Fruit fly (Drosophila melanogaster) whole organism, wandering third instar larva: ENCODE results near the gene Acer.
A peak's percentile ranks its signal among the peaks of the same experiment; 100 is the strongest.

Experiments
- Abd-B ChIP-seq: fragments of >200 bp; optimal IDR thresholded peaks from 2 replicates; lab custom pipeline; 2017; ENCODE audit warnings: missing biosample characterization, missing genetic modification characterization
- CG32264 ChIP-seq: fragments of 200-800 bp; sonication (Bioruptor generic); optimal IDR thresholded peaks from 2 replicates; lab custom pipeline; 2016; ENCODE audit warnings: missing biosample characterization, missing genetic modification characterization
- CG9705 ChIP-seq: fragments of 200-800 bp; sonication (Bioruptor generic); optimal IDR thresholded peaks from 2 replicates; lab custom pipeline; 2018; ENCODE audit warnings: missing biosample characterization, mild to moderate bottlenecking, missing genetic modification characterization
- CrebA ChIP-seq: fragments of 200-800 bp; sonication (Bioruptor generic); optimal IDR thresholded peaks from 2 replicates; lab custom pipeline; 2016; ENCODE audit warnings: missing biosample characterization, mild to moderate bottlenecking, missing genetic modification characterization, borderline replicate concordance
- Dif ChIP-seq: fragments of 200-275, 200-300 bp; sonication (Bioruptor generic); optimal IDR thresholded peaks from 2 replicates; lab custom pipeline; 2018; ENCODE audit warnings: missing biosample characterization, missing genetic modification characterization; ENCODE audit not compliant: partially characterized antibody
- GATAd ChIP-seq: sonication (Bioruptor generic); optimal IDR thresholded peaks from 2 replicates; lab custom pipeline; 2016; ENCODE audit warnings: missing biosample characterization, missing genetic modification characterization
- HLH106 ChIP-seq: fragments of 200-800 bp; optimal IDR thresholded peaks from 3 replicates; lab custom pipeline; 2019; ENCODE audit warnings: missing biosample characterization, mild to moderate bottlenecking, missing genetic modification characterization, moderate library complexity
- Hnf4 ChIP-seq: fragments of 200-800 bp; sonication (Bioruptor generic); optimal IDR thresholded peaks from 2 replicates; lab custom pipeline; 2016; ENCODE audit warnings: missing biosample characterization, mild to moderate bottlenecking, missing genetic modification characterization
- Hr78 ChIP-seq: fragments of >200 bp; optimal IDR thresholded peaks from 2 replicates; lab custom pipeline; 2017; ENCODE audit warnings: missing biosample characterization, missing genetic modification characterization
- Hr83 ChIP-seq: fragments of 200-300 bp; sonication (Bioruptor generic); optimal IDR thresholded peaks from 2 replicates; lab custom pipeline; 2016; ENCODE audit warnings: missing biosample characterization, mild to moderate bottlenecking, missing genetic modification characterization, moderate library complexity; ENCODE audit not compliant: poor library complexity, severe bottlenecking
- Jra ChIP-seq: sonication (Bioruptor generic); optimal IDR thresholded peaks from 2 replicates; lab custom pipeline; 2016; ENCODE audit warnings: missing biosample characterization, missing genetic modification characterization
- Myc ChIP-seq: fragments of >200 bp; optimal IDR thresholded peaks from 2 replicates; lab custom pipeline; 2017
- OdsH ChIP-seq: fragments of 200-800 bp; sonication (Bioruptor generic); optimal IDR thresholded peaks from 2 replicates; lab custom pipeline; 2016; ENCODE audit warnings: missing biosample characterization, mild to moderate bottlenecking, missing genetic modification characterization
- Rel ChIP-seq, 2 experiments: fragments of 200-800 bp; sonication (Bioruptor generic) in 1 of 2; optimal IDR thresholded peaks; 2 replicates in 1 of 2; 3 replicates in 1 of 2; lab custom pipeline; 2016 to 2019; ENCODE audit warnings: mild to moderate bottlenecking in 2 of 2, missing biosample characterization in 2 of 2, missing genetic modification characterization in 2 of 2, moderate library complexity in 1 of 2
- Vsx2 ChIP-seq: fragments of 200-300, 225-300 bp; sonication (Bioruptor generic); optimal IDR thresholded peaks from 2 replicates; lab custom pipeline; 2018; ENCODE audit warnings: missing biosample characterization, missing genetic modification characterization; ENCODE audit not compliant: partially characterized antibody
- br ChIP-seq: fragments of 200-800 bp; sonication (Bioruptor generic); optimal IDR thresholded peaks from 2 replicates; lab custom pipeline; 2016; ENCODE audit warnings: missing biosample characterization, missing genetic modification characterization
- dl ChIP-seq, 2 experiments: fragments of 175-275, 200-275 bp in 1 of 2; fragments of 200-275 bp in 1 of 2; sonication (Bioruptor generic); optimal IDR thresholded peaks; lab custom pipeline; 2018; ENCODE audit warnings: mild to moderate bottlenecking in 2 of 2, missing biosample characterization in 2 of 2, missing genetic modification characterization in 2 of 2, moderate library complexity in 2 of 2; ENCODE audit not compliant: partially characterized antibody in 2 of 2, insufficient read depth in 1 of 2
- dmrt93B ChIP-seq: fragments of 200-800 bp; sonication (Bioruptor generic); optimal IDR thresholded peaks from 2 replicates; lab custom pipeline; 2018; ENCODE audit warnings: missing biosample characterization, mild to moderate bottlenecking, missing genetic modification characterization
- dsf ChIP-seq: sonication (Bioruptor generic); optimal IDR thresholded peaks from 2 replicates; lab custom pipeline; 2016; ENCODE audit warnings: missing biosample characterization, missing genetic modification characterization, borderline replicate concordance
- foxo ChIP-seq, 2 experiments: fragments of 200-800 bp; sonication (Bioruptor generic); optimal IDR thresholded peaks; 2 replicates in 1 of 2; 3 replicates in 1 of 2; lab custom pipeline; 2016 to 2017; ENCODE audit warnings: missing biosample characterization in 2 of 2, missing genetic modification characterization in 2 of 2
- h ChIP-seq: fragments of 200-800 bp; sonication (Bioruptor generic); optimal IDR thresholded peaks from 3 replicates; lab custom pipeline; 2016; ENCODE audit warnings: missing biosample characterization, mild to moderate bottlenecking, missing genetic modification characterization
- jim ChIP-seq: fragments of 175-275, 200-325 bp; sonication (Bioruptor generic); optimal IDR thresholded peaks from 2 replicates; lab custom pipeline; 2016; ENCODE audit warnings: missing biosample characterization, mild to moderate bottlenecking, missing genetic modification characterization
- lola ChIP-seq: fragments of >200 bp; optimal IDR thresholded peaks from 2 replicates; lab custom pipeline; 2017; ENCODE audit warnings: missing biosample characterization, missing genetic modification characterization
- pan ChIP-seq: fragments of >200 bp; optimal IDR thresholded peaks from 2 replicates; lab custom pipeline; 2017
- psq ChIP-seq: fragments of 200-800 bp; sonication (Bioruptor generic); optimal IDR thresholded peaks from 3 replicates; lab custom pipeline; 2017; ENCODE audit warnings: missing biosample characterization, mild to moderate bottlenecking, missing genetic modification characterization, moderate library complexity
- sage ChIP-seq: fragments of 200-800 bp; sonication (Bioruptor generic); optimal IDR thresholded peaks from 2 replicates; lab custom pipeline; 2016; ENCODE audit warnings: missing biosample characterization, mild to moderate bottlenecking, missing genetic modification characterization
- sv ChIP-seq: fragments of 200-800 bp; sonication (Bioruptor generic); optimal IDR thresholded peaks from 3 replicates; lab custom pipeline; 2016; ENCODE audit warnings: missing biosample characterization, missing genetic modification characterization
- tai ChIP-seq: sonication (Bioruptor generic); optimal IDR thresholded peaks from 2 replicates; lab custom pipeline; 2016; ENCODE audit warnings: missing biosample characterization, missing genetic modification characterization
- usp ChIP-seq: fragments of >200 bp; optimal IDR thresholded peaks from 2 replicates; lab custom pipeline; 2017; ENCODE audit warnings: missing biosample characterization, missing genetic modification characterization

Acer gene

DNA sequence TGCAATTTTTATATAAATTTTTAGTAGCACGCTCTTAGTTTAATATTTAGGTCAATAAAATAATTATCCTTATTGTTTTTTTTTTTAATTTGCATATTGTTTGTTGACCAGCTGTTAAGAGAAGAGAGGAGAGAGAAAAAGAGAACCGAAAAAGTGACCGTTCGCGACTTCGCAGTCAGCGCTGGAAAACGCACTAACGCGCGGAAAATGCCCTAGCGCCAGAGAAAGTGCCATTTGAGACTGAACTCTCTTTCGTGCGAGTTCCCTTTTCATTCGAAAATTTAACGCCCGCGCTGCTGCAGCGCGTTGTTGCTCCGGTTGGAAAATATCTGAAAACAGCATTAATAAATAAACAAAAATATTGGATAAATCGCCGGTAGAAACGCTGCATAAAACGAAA, 21.4 kb downstream of the Acer start:
- TF ChIP-seq psq (GFP tag; lab: Kevin White, UChicago) = peak; percentile 1
- no peak for TF ChIP-seq tai (GFP tag; lab: Kevin White, UChicago)

dm6 chr2L:8543731-8544359, 22.1 kb downstream of the Acer start:
- TF ChIP-seq dl (GFP tag; optimal IDR thresholded peaks at IDR 0.05; lab: Kevin White, UChicago; ENCODE audit: insufficient read depth in 1 of 2, partially characterized antibody in 2 of 2) = peak; percentile 53 to 81
- TF ChIP-seq Hr78 = no peak
- peak; percentile 28 for TF ChIP-seq Vsx2 (GFP tag; lab: Kevin White, UChicago)
- TF ChIP-seq psq (GFP tag; lab: Kevin White, UChicago) = peak; percentile 96
- TF ChIP-seq sage (GFP tag; lab: Kevin White, UChicago) = no peak
- no peak for TF ChIP-seq CG9705
- peak; percentile 69 for TF ChIP-seq Dif (GFP tag; lab: Kevin White, UChicago)
- TF ChIP-seq, all 38 proteins: peak for 4

dm6 chr2L:8544636-8545035, 22.9 kb downstream of the Acer start:
- TF ChIP-seq Hr78 = no peak
- TF ChIP-seq GATAd (GFP tag; lab: Kevin White, UChicago) = no peak
- TF ChIP-seq Jra (GFP tag; lab: Kevin White, UChicago) = no peak
- TF ChIP-seq dsf (GFP tag; lab: Kevin White, UChicago) = no peak
- TF ChIP-seq CG9705 = no peak
- no peak for TF ChIP-seq Dif (GFP tag; lab: Kevin White, UChicago)
- TF ChIP-seq jim = no peak
- TF ChIP-seq sv (GFP tag; lab: Kevin White, UChicago) = no peak
- TF ChIP-seq CrebA (GFP tag; lab: Kevin White, UChicago) = no peak
- no peak for TF ChIP-seq dl (GFP tag; optimal IDR thresholded peaks at IDR 0.05; lab: Kevin White, UChicago; ENCODE audit: insufficient read depth in 1 of 2, partially characterized antibody in 2 of 2)
- TF ChIP-seq dmrt93B (GFP tag; lab: Kevin White, UChicago) = no peak

DNA sequence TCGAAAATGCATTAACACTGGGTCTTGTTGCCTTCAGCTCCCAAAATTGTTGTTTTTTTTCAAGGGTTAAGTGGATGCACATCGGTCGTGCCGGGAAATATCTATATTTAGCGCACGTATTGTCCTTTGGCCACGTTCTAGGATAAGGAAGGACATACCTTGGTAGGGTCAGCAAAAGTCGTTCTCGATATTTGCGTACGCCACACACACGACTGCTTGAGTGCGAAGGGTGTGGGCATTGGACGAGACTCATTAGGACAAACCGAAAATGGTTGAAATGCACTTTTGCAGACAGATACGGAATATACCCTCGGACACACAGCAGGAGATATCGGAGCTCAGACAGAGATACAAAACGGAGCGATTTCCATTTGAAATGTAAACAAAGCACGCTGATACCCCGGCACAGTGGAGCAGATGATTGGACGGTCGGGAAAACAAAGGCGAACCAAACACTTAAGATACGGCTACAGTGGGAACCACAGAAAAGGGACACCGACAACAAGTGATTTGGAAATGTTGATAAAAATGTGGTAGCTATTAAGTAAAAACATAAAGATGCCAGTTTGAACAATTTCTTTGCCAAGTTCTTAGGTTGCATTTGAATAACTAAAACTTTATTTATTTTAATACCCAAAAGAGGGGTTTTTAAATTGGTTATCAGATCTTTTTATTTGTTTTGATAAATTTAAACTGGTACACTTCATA, 23.8 kb downstream of the Acer start:
- TF ChIP-seq dmrt93B (GFP tag; lab: Kevin White, UChicago) (no peak), Dif (GFP tag; lab: Kevin White, UChicago) (no peak), Hr83 (GFP tag; lab: Kevin White, UChicago) (no peak)

- TF ChIP-seq Hr83 (GFP tag; lab: Kevin White, UChicago) (no peak), OdsH (GFP tag; lab: Kevin White, UChicago) (no peak), dl (GFP tag; optimal IDR thresholded peaks at IDR 0.05; lab: Kevin White, UChicago; ENCODE audit: insufficient read depth in 1 of 2, partially characterized antibody in 2 of 2) (no peak), CG32264 (no peak), Hnf4 (no peak), tai (GFP tag; lab: Kevin White, UChicago) (no peak), GATAd (GFP tag; lab: Kevin White, UChicago) (no peak), pan (lab: Kevin White, UChicago) (no peak), Abd-B (GFP tag; lab: Kevin White, UChicago) (no peak), br (GFP tag; lab: Kevin White, UChicago) (no peak), usp (GFP tag; lab: Kevin White, UChicago) (no peak), psq (GFP tag; lab: Kevin White, UChicago) (no peak), HLH106 (no peak), h (GFP tag; lab: Kevin White, UChicago) (no peak)
Measured at dm6 chr2L:8548118-8548517, 26.4 kb downstream of the Acer start.

DNA sequence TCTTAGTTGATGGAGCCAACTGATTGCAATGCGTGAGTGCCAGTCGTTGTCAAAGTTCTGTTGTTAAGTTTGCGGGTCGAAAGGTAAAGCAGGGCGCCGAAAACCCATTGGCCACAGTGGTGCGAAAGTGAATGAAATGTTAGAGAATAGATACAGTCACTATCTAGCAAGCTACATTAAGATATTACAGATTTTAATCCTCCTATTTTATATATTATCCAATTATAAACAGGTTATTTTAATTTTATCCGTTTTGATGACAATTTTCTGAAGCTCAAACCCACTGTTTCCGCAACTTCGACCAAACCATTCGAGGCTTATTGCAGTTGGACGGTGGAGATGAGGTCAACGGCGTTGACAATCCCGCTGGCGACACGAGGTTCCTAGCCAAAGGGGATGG, 30.7 kb downstream of the Acer start:
- TF ChIP-seq jim = no peak
- TF ChIP-seq Rel (GFP tag; optimal IDR thresholded peaks at IDR 0.05; lab: Kevin White, UChicago) = no peak
- TF ChIP-seq Rel (tag; optimal IDR thresholded peaks at IDR 0.05; lab: Kevin White, UChicago) = no peak
- no peak for TF ChIP-seq psq (GFP tag; lab: Kevin White, UChicago)
- TF ChIP-seq foxo (GFP tag; optimal IDR thresholded peaks at IDR 0.05; lab: Kevin White, UChicago) = peak in 1 of 2 experiments; percentile 17
- no peak for TF ChIP-seq usp (GFP tag; lab: Kevin White, UChicago)
- peak; percentile 15 for TF ChIP-seq h (GFP tag; lab: Kevin White, UChicago)
- TF ChIP-seq HLH106 = no peak
- no peak for TF ChIP-seq Myc (lab: Kevin White, UChicago)
- TF ChIP-seq lola (GFP tag; lab: Kevin White, UChicago) = no peak
- TF ChIP-seq, all 38 proteins: peak for 2
